Fruit fly (Drosophila melanogaster): Measurements from ENCODE around the gene Gdh.
A peak's percentile ranks its signal among the peaks of the same experiment; 100 is the strongest.

DNA sequence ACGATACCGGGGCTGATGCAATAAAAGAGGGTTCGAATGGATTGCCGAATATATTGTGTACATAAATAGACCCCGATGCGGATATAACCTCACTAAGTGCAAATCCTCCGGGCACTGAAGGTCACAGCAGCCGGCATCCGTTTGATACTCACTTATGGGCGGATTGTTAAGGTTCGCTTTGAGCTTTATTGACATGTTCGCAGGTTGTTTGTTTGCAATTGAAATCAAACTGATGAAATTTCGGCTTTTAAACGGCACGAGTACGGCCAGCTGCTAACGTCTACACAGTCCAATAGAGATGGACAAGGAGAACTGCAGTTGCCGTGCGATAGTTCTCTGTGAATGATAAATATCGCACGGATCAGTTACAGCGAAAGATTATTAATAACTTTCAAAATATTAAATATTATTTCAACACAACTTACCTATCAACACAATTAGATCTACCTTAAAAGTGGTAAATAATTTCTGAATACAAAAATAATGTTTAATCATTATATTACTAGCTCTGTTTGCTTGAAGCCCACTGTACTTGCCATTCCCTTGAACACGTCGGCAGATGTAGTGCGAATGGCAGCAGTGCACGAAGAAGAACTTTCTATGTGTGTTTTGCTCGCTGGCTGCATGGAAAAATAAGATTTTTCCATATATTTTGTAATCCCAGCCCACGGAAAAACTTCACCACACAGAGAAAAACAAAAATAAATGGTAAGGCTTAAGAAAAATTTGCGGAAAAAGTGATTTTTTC is 15.4 kb upstream of the Gdh start, which contains the start of the genes GluProRS and AP-1sigma:
- peak; percentile 91 for TF ChIP-seq CG5204 (GFP tag; optimal IDR thresholded peaks at IDR 0.05)
- peak; percentile 72 for TF ChIP-seq pad (GFP tag; optimal IDR thresholded peaks at IDR 0.05)
- peak; percentile 93 for TF ChIP-seq toe (GFP tag; optimal IDR thresholded peaks at IDR 0.05)
- peak; percentile 63 for TF ChIP-seq tj (GFP tag; optimal IDR thresholded peaks at IDR 0.05)
- peak; percentile 91 for TF ChIP-seq CG1620 (GFP tag; optimal IDR thresholded peaks at IDR 0.05)
- peak; percentile 45 for TF ChIP-seq cic (GFP tag; optimal IDR thresholded peaks at IDR 0.05)
- TF ChIP-seq bab1 (GFP tag; optimal IDR thresholded peaks at IDR 0.05) = peak; percentile 89
- TF ChIP-seq Crg-1 (GFP tag; optimal IDR thresholded peaks at IDR 0.05) = peak; percentile 84
- TF ChIP-seq CG7045 (GFP tag; optimal IDR thresholded peaks at IDR 0.05) = peak; percentile 83
